Fruit fly (Drosophila melanogaster) whole organism, embryonic: ENCODE results near the gene CG43750.

ENCODE experiments used
- Ada2b ChIP-seq: fragments of 200-800 bp; sonication (Bioruptor generic); IDR thresholded peaks from 2 replicates; pipeline ENCODE4 v1.3.6; 2022; ENCODE audit warnings: missing biosample characterization, missing genetic modification characterization
- Atf3 ChIP-seq: fragments of 200-800 bp; sonication (Bioruptor generic); optimal IDR thresholded peaks from 3 replicates; lab custom pipeline; 2016; ENCODE audit warnings: missing biosample characterization, missing genetic modification characterization
- C15 ChIP-seq: fragments of 200-800 bp; sonication (Bioruptor generic); IDR thresholded peaks from 3 replicates; pipeline ENCODE4 v1.3.6; 2022; ENCODE audit warnings: missing biosample characterization, missing genetic modification characterization
- CG10267 ChIP-seq: fragments of 200-800 bp; sonication (Bioruptor generic); optimal IDR thresholded peaks from 2 replicates; lab custom pipeline; 2018; ENCODE audit warnings: missing biosample characterization, mild to moderate bottlenecking, missing genetic modification characterization, moderate library complexity
- CG12744 ChIP-seq: fragments of 200-800 bp; sonication (Bioruptor generic); optimal IDR thresholded peaks from 2 replicates; lab custom pipeline; 2016; ENCODE audit warnings: missing biosample characterization, missing genetic modification characterization
- CG13123 ChIP-seq: fragments of 200-800 bp; sonication (Bioruptor generic); optimal IDR thresholded peaks from 2 replicates; lab custom pipeline; 2016; ENCODE audit warnings: missing biosample characterization, missing genetic modification characterization
- CG13296 ChIP-seq: fragments of 200-800 bp; sonication (Bioruptor generic); optimal IDR thresholded peaks from 3 replicates; lab custom pipeline; 2018; ENCODE audit warnings: missing biosample characterization, mild to moderate bottlenecking, missing genetic modification characterization
- CG14014 ChIP-seq: fragments of 200-800 bp; sonication (Bioruptor generic); IDR thresholded peaks from 2 replicates; pipeline ENCODE4 v1.3.6; 2022; ENCODE audit warnings: missing biosample characterization, missing genetic modification characterization
- CG16813 ChIP-seq: fragments of 200-800 bp; sonication (Bioruptor generic); IDR thresholded peaks from 3 replicates; pipeline ENCODE4 v1.3.6; 2022; ENCODE audit warnings: missing biosample characterization, missing genetic modification characterization; ENCODE audit not compliant: partially characterized antibody
- CG1792 ChIP-seq: fragments of 200-800 bp; sonication (Bioruptor generic); optimal IDR thresholded peaks from 2 replicates; lab custom pipeline; 2016; ENCODE audit warnings: missing biosample characterization, missing genetic modification characterization
- CG34376 ChIP-seq: fragments of 200-800 bp; sonication (Bioruptor generic); optimal IDR thresholded peaks from 2 replicates; lab custom pipeline; 2018; ENCODE audit warnings: missing biosample characterization, mild to moderate bottlenecking, missing genetic modification characterization
- CG4617 ChIP-seq: fragments of 200-800 bp; sonication (Bioruptor generic); optimal IDR thresholded peaks from 3 replicates; lab custom pipeline; 2016; ENCODE audit warnings: missing biosample characterization, missing genetic modification characterization, borderline replicate concordance
- CG7987 ChIP-seq: fragments of 200-800 bp; sonication (Bioruptor generic); optimal IDR thresholded peaks from 2 replicates; lab custom pipeline; 2018; ENCODE audit warnings: missing biosample characterization, mild to moderate bottlenecking, missing genetic modification characterization, moderate library complexity
- CG8944 ChIP-seq: fragments of 200-800 bp; sonication (Bioruptor generic); optimal IDR thresholded peaks from 3 replicates; lab custom pipeline; 2016; ENCODE audit warnings: missing biosample characterization, missing genetic modification characterization
- CHES-1-like ChIP-seq: fragments of 200-800 bp; sonication (Bioruptor generic); optimal IDR thresholded peaks from 2 replicates; lab custom pipeline; 2016; ENCODE audit warnings: missing biosample characterization, missing genetic modification characterization
- CTCF ChIP-seq: fragments of 200-800 bp; sonication (Bioruptor generic); optimal IDR thresholded peaks from 2 replicates; lab custom pipeline; 2017; ENCODE audit warnings: missing biosample characterization, mild to moderate bottlenecking, missing genetic modification characterization, moderate library complexity
- CkIIα-i1 ChIP-seq: fragments of 200-800 bp; sonication (Bioruptor generic); IDR thresholded peaks from 2 replicates; pipeline ENCODE4 v1.3.6; 2022; ENCODE audit warnings: missing biosample characterization, missing genetic modification characterization
- D19A ChIP-seq: fragments of 200-800 bp; optimal IDR thresholded peaks from 3 replicates; lab custom pipeline; 2019; ENCODE audit warnings: missing biosample characterization, mild to moderate bottlenecking, missing genetic modification characterization, moderate library complexity
- Doc2 ChIP-seq: fragments of 200-800 bp; sonication (Bioruptor generic); IDR thresholded peaks from 2 replicates; pipeline ENCODE4 v1.3.6; 2022; ENCODE audit warnings: missing biosample characterization, missing genetic modification characterization
- Fer3 ChIP-seq: fragments of 200-800 bp; sonication (Bioruptor generic); optimal IDR thresholded peaks from 2 replicates; lab custom pipeline; 2018; ENCODE audit warnings: missing biosample characterization, mild to moderate bottlenecking, missing genetic modification characterization, moderate library complexity
- HLH4C ChIP-seq: fragments of 200-800 bp; sonication (Bioruptor generic); IDR thresholded peaks from 3 replicates; pipeline ENCODE4 v1.3.6; 2022; ENCODE audit warnings: missing biosample characterization, missing genetic modification characterization; ENCODE audit not compliant: partially characterized antibody
- MBD-R2 ChIP-seq: fragments of 200-800 bp; sonication (Bioruptor generic); IDR thresholded peaks from 2 replicates; pipeline ENCODE4 v1.3.6; 2022; ENCODE audit warnings: missing biosample characterization, missing genetic modification characterization
- NFAT ChIP-seq: fragments of 200-800 bp; sonication (Bioruptor generic); IDR thresholded peaks from 2 replicates; pipeline ENCODE4 v1.3.6; 2022; ENCODE audit warnings: missing biosample characterization, missing genetic modification characterization
- Oaz ChIP-seq: fragments of 200-800 bp; sonication (Bioruptor generic); IDR thresholded peaks from 2 replicates; pipeline ENCODE4 v1.3.6; 2022; ENCODE audit warnings: missing biosample characterization, missing genetic modification characterization
- Optix ChIP-seq: fragments of 200-800 bp; sonication (Bioruptor generic); IDR thresholded peaks from 3 replicates; pipeline ENCODE4 v1.3.6; 2022; ENCODE audit warnings: missing biosample characterization, missing genetic modification characterization
- Ssrp ChIP-seq: fragments of 200-800 bp; sonication (Bioruptor generic); optimal IDR thresholded peaks from 2 replicates; lab custom pipeline; 2018; ENCODE audit warnings: missing biosample characterization, mild to moderate bottlenecking, missing genetic modification characterization, moderate library complexity
- ase ChIP-seq: fragments of 200-800 bp; sonication (Bioruptor generic); IDR thresholded peaks from 3 replicates; pipeline ENCODE4 v1.3.6; 2022; ENCODE audit warnings: missing biosample characterization, missing genetic modification characterization
- bbx ChIP-seq: fragments of 200-800 bp; sonication (Bioruptor generic); IDR thresholded peaks from 2 replicates; pipeline ENCODE4 v1.3.6; 2022; ENCODE audit warnings: missing biosample characterization, missing genetic modification characterization; ENCODE audit not compliant: partially characterized antibody
- bowl ChIP-seq: fragments of 200-800 bp; sonication (Bioruptor generic); IDR thresholded peaks from 2 replicates; pipeline ENCODE4 v1.3.6; 2022; ENCODE audit warnings: missing biosample characterization, missing genetic modification characterization
- btn ChIP-seq: fragments of 200-800 bp; sonication (Bioruptor generic); optimal IDR thresholded peaks from 2 replicates; lab custom pipeline; 2016; ENCODE audit warnings: missing biosample characterization, missing genetic modification characterization
- cad ChIP-seq: fragments of >200 bp; optimal IDR thresholded peaks from 2 replicates; lab custom pipeline; 2017; ENCODE audit warnings: missing biosample characterization, missing genetic modification characterization
- caup ChIP-seq: fragments of 200-800 bp; sonication (Bioruptor generic); optimal IDR thresholded peaks from 3 replicates; lab custom pipeline; 2017; ENCODE audit warnings: missing biosample characterization, mild to moderate bottlenecking, missing genetic modification characterization, moderate library complexity; ENCODE audit not compliant: severe bottlenecking
- crp ChIP-seq, 2 experiments: fragments of 200-800 bp; sonication (Bioruptor generic); optimal IDR thresholded peaks; 2 replicates in 1 of 2; 3 replicates in 1 of 2; lab custom pipeline; 2017; ENCODE audit warnings: missing biosample characterization in 2 of 2, missing genetic modification characterization in 2 of 2, mild to moderate bottlenecking in 1 of 2, moderate library complexity in 1 of 2
- eve ChIP-seq, 2 experiments: fragments of >200 bp; optimal IDR thresholded peaks; 2 replicates each; lab custom pipeline; 2017; ENCODE audit warnings: missing biosample characterization in 2 of 2, missing genetic modification characterization in 2 of 2
- ftz-f1 ChIP-seq: fragments of 200-800 bp; sonication (Bioruptor generic); optimal IDR thresholded peaks from 2 replicates; lab custom pipeline; 2016; ENCODE audit warnings: missing biosample characterization, missing genetic modification characterization
- gce ChIP-seq: fragments of 200-800 bp; sonication (Bioruptor generic); IDR thresholded peaks from 3 replicates; pipeline ENCODE4 v1.3.6; 2022; ENCODE audit warnings: missing biosample characterization, missing genetic modification characterization
- hb ChIP-seq: fragments of 200-800 bp; sonication (Bioruptor generic); IDR thresholded peaks from 3 replicates; pipeline ENCODE4 v1.3.6; 2022; ENCODE audit warnings: missing biosample characterization, missing genetic modification characterization; ENCODE audit not compliant: partially characterized antibody
- klu ChIP-seq: fragments of 200-800 bp; sonication (Bioruptor generic); IDR thresholded peaks from 2 replicates; pipeline ENCODE4 v1.3.6; 2022; ENCODE audit warnings: missing biosample characterization, missing genetic modification characterization
- mld ChIP-seq: fragments of 200-800 bp; sonication (Bioruptor generic); IDR thresholded peaks from 3 replicates; pipeline ENCODE4 v1.3.6; 2022; ENCODE audit warnings: missing biosample characterization, missing genetic modification characterization; ENCODE audit not compliant: partially characterized antibody
- onecut ChIP-seq: fragments of 200-800 bp; sonication (Bioruptor generic); IDR thresholded peaks from 2 replicates; pipeline ENCODE4 v1.3.6; 2022; ENCODE audit warnings: missing biosample characterization, missing genetic modification characterization
- org-1 ChIP-seq: fragments of 200-800 bp; sonication (Bioruptor generic); optimal IDR thresholded peaks from 2 replicates; lab custom pipeline; 2017; ENCODE audit warnings: missing biosample characterization, missing genetic modification characterization
- ranshi ChIP-seq: fragments of 200-800 bp; sonication (Bioruptor generic); IDR thresholded peaks from 2 replicates; pipeline ENCODE4 v1.3.6; 2022; ENCODE audit warnings: missing biosample characterization, missing genetic modification characterization
- shn ChIP-seq: fragments of 200-800 bp; sonication (Bioruptor generic); optimal IDR thresholded peaks from 3 replicates; lab custom pipeline; 2016; ENCODE audit warnings: missing biosample characterization, missing genetic modification characterization
- sima ChIP-seq: fragments of 200-800 bp; sonication (Bioruptor generic); optimal IDR thresholded peaks from 2 replicates; lab custom pipeline; 2016; ENCODE audit warnings: missing biosample characterization, missing genetic modification characterization
- so ChIP-seq: fragments of 200-800 bp; sonication (Bioruptor generic); IDR thresholded peaks from 3 replicates; pipeline ENCODE4 v1.3.6; 2022; ENCODE audit warnings: missing biosample characterization, missing genetic modification characterization
- sqz ChIP-seq: fragments of 200-800 bp; sonication (Bioruptor generic); optimal IDR thresholded peaks from 3 replicates; lab custom pipeline; 2018; ENCODE audit warnings: missing biosample characterization, mild to moderate bottlenecking, missing genetic modification characterization
- sug ChIP-seq: fragments of 200-800 bp; optimal IDR thresholded peaks from 2 replicates; lab custom pipeline; 2019; ENCODE audit warnings: missing biosample characterization, mild to moderate bottlenecking, missing genetic modification characterization, moderate library complexity
- tap ChIP-seq: fragments of 200-800 bp; optimal IDR thresholded peaks from 3 replicates; lab custom pipeline; 2019; ENCODE audit warnings: missing biosample characterization, mild to moderate bottlenecking, missing genetic modification characterization, moderate library complexity
- vfl ChIP-seq: fragments of 200-800 bp; sonication (Bioruptor generic); optimal IDR thresholded peaks from 2 replicates; lab custom pipeline; 2016; ENCODE audit warnings: missing biosample characterization, missing genetic modification characterization
- zen2 ChIP-seq: fragments of 200-800 bp; sonication (Bioruptor generic); IDR thresholded peaks from 3 replicates; pipeline ENCODE4 v1.3.6; 2022; ENCODE audit warnings: missing biosample characterization, missing genetic modification characterization; ENCODE audit not compliant: partially characterized antibody
- zf30C ChIP-seq: fragments of 200-800 bp; sonication (Bioruptor generic); optimal IDR thresholded peaks from 3 replicates; lab custom pipeline; 2018; ENCODE audit warnings: missing biosample characterization, mild to moderate bottlenecking, missing genetic modification characterization

The CG43750 gene

dm6 chr2L:2433494-2434054 is 43.1 kb upstream of the CG43750 start (continued):
- TF ChIP-seq CG8944 (GFP tag; lab: Kevin White, UChicago), result peak; percentile 79
- TF ChIP-seq MBD-R2, result peak; percentile 47; the same call in 1 of the 2 replicates
- peak; percentile 85 for TF ChIP-seq ranshi (GFP tag; lab: Robert Waterston, UW)
- 0 out of 2 replicates have a peak, but pooled peaks have one; percentile 26 for TF ChIP-seq Doc2 (GFP tag; lab: Robert Waterston, UW)
- TF ChIP-seq ase (GFP tag; lab: Robert Waterston, UW), result peak; percentile 81
- no peak for TF ChIP-seq CG34376 (GFP tag; lab: Kevin White, UChicago)
- TF ChIP-seq bowl (GFP tag; lab: Robert Waterston, UW), result peak; percentile 70
- TF ChIP-seq hb (GFP tag; lab: Robert Waterston, UW), result no peak
- TF ChIP-seq zen2 (GFP tag; lab: Robert Waterston, UW), result no peak
- TF ChIP-seq zf30C (GFP tag; lab: Kevin White, UChicago), result no peak
- peak in 1 of 2 experiments; percentile 34 for TF ChIP-seq crp (GFP tag; optimal IDR thresholded peaks at IDR 0.05; lab: Kevin White, UChicago)
- TF ChIP-seq Ada2b (GFP tag; lab: Robert Waterston, UW), result peak; percentile 88
- TF ChIP-seq ftz-f1, result no peak
- TF ChIP-seq onecut (GFP tag; lab: Robert Waterston, UW), result peak; percentile 82
- TF ChIP-seq eve (GFP tag; optimal IDR thresholded peaks at IDR 0.05; lab: Kevin White, UChicago), result peak in 1 of 2 experiments; percentile 96
- no peak; the same call in 1 of the 2 replicates for TF ChIP-seq NFAT
- peak; percentile 78 for TF ChIP-seq Atf3 (GFP tag; lab: Kevin White, UChicago)
- peak; percentile 72 for TF ChIP-seq shn (GFP tag; lab: Kevin White, UChicago)
- TF ChIP-seq gce (GFP tag; lab: Robert Waterston, UW), result peak; percentile 73; the same call in 2 of the 3 replicates
- TF ChIP-seq CG13296 (GFP tag; lab: Kevin White, UChicago), result peak; percentile 59
- TF ChIP-seq CG13123 (GFP tag; lab: Kevin White, UChicago), result peak; percentile 62
- peak; percentile 54 for TF ChIP-seq sug (tag; lab: Kevin White, UChicago)
- no peak for TF ChIP-seq CG7987 (GFP tag; lab: Kevin White, UChicago)
- TF ChIP-seq CkIIα-i1 (GFP tag; lab: Robert Waterston, UW), result peak; percentile 43; the same call in 1 of the 2 replicates
- no peak for TF ChIP-seq mld (GFP tag; lab: Robert Waterston, UW)
- TF ChIP-seq CG12744 (GFP tag; lab: Kevin White, UChicago), result peak; percentile 38
- no peak for TF ChIP-seq bbx
- TF ChIP-seq Ssrp (tag; lab: Kevin White, UChicago), result peak; percentile 85
- TF ChIP-seq HLH4C (GFP tag; lab: Robert Waterston, UW), result no peak
- peak; percentile 77 for TF ChIP-seq org-1 (GFP tag; lab: Kevin White, UChicago)
- TF ChIP-seq vfl (GFP tag; lab: Kevin White, UChicago), result no peak
- TF ChIP-seq sqz (GFP tag; lab: Kevin White, UChicago), result peak; percentile 40
- TF ChIP-seq CG16813 (GFP tag; lab: Robert Waterston, UW), result no peak
- peak; percentile 45 for TF ChIP-seq CTCF (GFP tag; lab: Kevin White, UChicago)
- TF ChIP-seq tap (tag; lab: Kevin White, UChicago), result peak; percentile 81
- peak; percentile 70 for TF ChIP-seq CHES-1-like (GFP tag; lab: Kevin White, UChicago)
- peak; percentile 84 for TF ChIP-seq btn (GFP tag; lab: Kevin White, UChicago)
- TF ChIP-seq caup, result peak; percentile 64
- peak; percentile 60 for TF ChIP-seq CG4617
- no peak for TF ChIP-seq cad
- TF ChIP-seq sima (GFP tag; lab: Kevin White, UChicago), result peak; percentile 45
- TF ChIP-seq so (GFP tag; lab: Robert Waterston, UW), result peak; percentile 86
- peak; percentile 77 for TF ChIP-seq D19A (tag; lab: Kevin White, UChicago)
- TF ChIP-seq CG1792 (GFP tag; lab: Kevin White, UChicago), result peak; percentile 56
- peak; percentile 59 for TF ChIP-seq Fer3 (tag; lab: Kevin White, UChicago)
- peak; percentile 83 for TF ChIP-seq Oaz (GFP tag; lab: Robert Waterston, UW)
- peak; percentile 80 for TF ChIP-seq CG14014 (GFP tag; lab: Robert Waterston, UW)
- TF ChIP-seq klu (GFP tag; lab: Robert Waterston, UW), result peak; percentile 42; the same call in 1 of the 2 replicates
- TF ChIP-seq C15, result no peak
- TF ChIP-seq Optix, result peak; percentile 85; the same call in 2 of the 3 replicates
- TF ChIP-seq CG10267 (tag; lab: Kevin White, UChicago), result peak; percentile 62
